Fruit fly (Drosophila melanogaster): ENCODE data around the gene CG44259.

CG44259 gene

DNA sequence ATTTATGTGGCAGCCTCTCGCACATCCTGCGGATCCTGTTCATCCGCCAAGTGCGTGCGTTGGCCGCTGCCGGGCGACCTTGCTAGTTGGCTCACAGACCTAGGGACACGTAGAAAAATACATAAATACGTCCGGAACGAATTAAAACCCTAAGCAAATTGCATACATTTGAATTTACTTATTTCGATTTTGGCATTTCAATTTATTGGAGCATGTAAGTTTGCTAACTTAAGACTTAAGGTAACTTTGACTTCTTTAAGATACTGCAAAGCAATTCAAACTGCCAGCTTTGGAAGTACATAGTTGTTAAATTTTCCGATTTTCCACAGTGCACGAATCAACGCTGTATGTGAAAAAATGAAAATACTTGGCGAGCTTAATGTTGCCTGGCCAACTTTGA is at the start of gene CG44259:
CG44259 (minus strand) TSS at position 101 of the 400 bp plus-strand sequence.
- TF ChIP-seq noc (tag; optimal IDR thresholded peaks at IDR 0.05): no peak

DNA sequence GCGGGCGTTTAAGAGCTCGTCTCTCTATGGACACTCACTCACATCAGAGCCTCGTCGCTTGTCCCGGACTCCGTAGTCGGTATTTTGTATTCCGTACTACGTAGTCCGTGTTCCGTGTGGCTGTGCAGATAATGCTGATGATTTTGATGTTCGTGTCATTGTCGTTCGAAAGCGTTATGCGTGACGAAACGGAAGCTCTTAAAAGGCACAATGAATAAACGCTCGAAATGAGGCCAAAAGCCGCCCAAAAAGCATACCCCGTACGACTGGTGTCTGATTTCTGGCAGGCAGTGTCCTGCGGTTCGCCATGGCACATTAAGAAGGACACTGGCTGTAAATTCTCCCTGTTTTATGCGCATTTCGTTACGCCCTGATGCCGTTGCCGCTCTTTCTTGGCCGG is 35.1 kb upstream of the CG44259 start:
- no peak for TF ChIP-seq noc (tag; optimal IDR thresholded peaks at IDR 0.05)

DNA sequence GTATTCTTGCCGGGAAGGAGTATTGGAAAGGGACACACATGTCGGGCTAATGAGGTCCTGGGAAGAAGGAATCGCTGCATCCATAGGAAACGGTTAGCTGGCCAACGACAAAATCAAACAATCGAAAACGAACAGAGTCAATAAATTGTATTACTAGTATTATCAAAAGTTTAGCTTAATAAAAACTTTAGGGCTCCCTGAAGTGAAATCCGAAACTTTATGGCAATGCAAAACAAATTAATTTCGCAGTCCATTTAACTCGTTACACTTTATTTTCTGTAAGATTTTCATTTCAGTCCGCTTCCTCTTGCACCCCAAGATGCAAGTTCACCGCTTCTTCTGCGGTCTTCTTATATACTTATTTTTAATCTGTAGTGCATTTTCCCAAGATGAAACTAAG is 30.4 kb upstream of the CG44259 start, which contains the start of gene CG31419:
CG31419 (plus strand) TSS at position 301 of the 400 bp plus-strand sequence.
- no peak for TF ChIP-seq noc (tag; optimal IDR thresholded peaks at IDR 0.05)

DNA sequence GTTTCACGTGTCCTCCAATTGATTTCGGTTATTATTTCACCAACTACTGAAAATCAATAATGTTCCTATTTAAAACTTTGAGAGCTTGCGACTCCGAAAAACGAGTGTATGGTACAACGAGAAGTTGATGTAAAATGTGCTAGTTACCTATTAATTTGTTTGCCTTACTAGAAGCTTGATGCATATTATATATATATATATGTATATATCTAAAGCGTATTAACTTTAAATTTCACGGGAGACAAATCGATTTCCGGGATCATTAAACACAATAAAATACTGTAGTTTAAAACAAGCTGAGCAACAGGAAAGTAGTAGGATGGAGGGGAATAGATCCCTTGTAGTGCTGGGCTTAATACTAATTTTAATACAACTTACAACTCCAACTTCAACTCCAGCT is 29.6 kb upstream of the CG44259 start, which contains the start of gene CG31418:
CG31418 (plus strand) TSS at position 301 of the 400 bp plus-strand sequence.
- TF ChIP-seq noc (tag; optimal IDR thresholded peaks at IDR 0.05): no peak

DNA sequence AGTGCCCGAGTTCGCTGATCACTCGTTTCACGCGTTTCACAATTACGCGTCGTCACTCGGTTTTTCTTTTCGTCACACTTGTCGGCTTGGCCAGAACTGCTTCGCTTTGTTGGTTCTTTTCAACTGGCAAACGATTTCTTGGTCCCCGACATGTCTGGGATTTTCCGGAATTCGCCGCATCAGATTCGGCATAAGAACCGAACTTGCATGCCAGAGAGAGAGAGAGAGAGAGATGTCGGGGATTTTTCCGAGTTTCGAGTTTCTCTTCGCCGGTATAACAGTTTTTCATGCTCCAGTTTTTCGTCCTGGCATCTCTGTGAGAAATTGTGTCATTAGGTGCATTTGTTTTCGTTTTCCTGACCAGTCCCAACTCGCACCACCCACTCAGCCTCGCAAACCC is 11.0 kb upstream of the CG44259 start, which contains the start of the genes beat-IIb and CG44257:
beat-IIb (minus strand) TSS at position 101 of the 400 bp plus-strand sequence.
CG44257 (plus strand) TSS at position 330 of the 400 bp plus-strand sequence.
- no peak for TF ChIP-seq noc (tag; optimal IDR thresholded peaks at IDR 0.05)

DNA sequence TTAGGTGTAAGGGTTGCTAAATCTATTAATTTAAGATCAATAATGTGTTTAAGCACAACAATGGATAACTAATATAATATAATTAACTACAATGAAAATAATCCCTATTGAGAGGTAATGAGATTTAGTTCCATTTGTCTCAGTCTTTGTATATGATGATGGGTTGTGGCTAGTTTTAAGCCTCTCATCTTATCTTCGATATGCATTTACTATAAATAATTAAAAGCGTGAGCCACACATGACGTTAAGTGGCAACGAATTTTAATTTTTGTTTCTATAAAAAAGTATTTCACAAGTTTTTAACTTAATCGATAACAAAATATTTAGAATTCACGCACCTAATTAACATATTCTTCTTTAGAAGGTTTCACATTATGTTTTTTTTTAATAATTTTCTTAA is 2.7 kb downstream of the CG44259 start:
- no peak for TF ChIP-seq noc (tag; optimal IDR thresholded peaks at IDR 0.05)

DNA sequence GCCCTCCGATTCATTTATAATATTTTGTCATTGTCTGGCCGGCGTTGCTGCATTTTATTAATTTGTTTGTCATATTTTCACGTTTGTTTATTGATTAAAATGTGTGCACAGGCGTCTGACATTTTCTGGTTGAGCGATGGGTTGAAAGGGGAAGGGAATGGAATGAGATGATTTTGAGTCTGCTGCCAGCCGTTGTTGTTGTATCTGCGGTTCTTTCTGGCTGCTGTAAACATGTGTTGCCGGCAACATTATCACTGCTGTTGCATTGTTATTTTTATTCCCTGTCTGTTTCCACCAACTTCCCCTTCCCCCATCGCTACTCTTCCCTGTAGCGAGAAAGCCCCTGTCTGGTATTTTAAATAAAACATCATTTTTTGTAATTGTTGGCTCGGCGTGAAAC is 4.7 kb downstream of the CG44259 start:
- no peak for TF ChIP-seq noc (tag; optimal IDR thresholded peaks at IDR 0.05)

DNA sequence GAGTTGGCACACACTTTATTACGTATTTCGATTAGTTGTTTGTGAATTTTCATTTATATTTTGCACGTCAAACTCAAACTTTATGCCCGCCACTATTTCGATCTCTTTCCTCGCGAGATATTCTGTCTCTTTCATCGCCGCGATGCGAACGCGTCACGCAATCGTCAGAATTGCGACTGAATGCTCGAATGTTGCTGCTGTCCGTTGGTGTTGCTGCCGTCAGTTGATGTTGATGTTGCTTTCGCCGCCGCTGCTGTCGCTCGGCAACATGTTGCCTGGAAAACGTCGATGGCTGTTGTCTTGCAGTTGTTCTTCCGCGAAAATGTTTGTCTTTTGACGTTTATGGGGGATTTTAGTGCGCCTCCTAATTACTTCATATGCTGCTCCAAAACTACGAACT is 6.2 kb downstream of the CG44259 start:
- TF ChIP-seq noc (tag; optimal IDR thresholded peaks at IDR 0.05): no peak

DNA sequence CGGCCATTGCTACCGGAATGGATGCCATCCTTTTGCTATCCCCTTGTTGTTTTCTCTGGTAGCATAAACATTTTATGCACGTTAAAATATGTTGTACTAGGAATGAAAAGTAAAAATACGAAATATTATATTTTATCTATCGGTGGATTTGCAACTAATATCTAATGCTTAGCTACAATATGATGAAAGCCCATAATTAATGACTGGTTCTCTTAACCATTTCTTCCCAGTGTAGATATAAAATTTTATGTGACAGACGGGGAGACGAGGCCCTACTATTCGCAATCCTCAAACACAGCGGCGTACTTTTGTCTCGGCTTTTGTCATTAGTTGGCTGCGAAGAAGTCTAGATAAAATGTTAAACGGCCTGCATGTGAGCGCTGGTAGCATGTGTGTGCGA is 17.0 kb downstream of the CG44259 start:
- no peak for TF ChIP-seq noc (tag; optimal IDR thresholded peaks at IDR 0.05)

DNA sequence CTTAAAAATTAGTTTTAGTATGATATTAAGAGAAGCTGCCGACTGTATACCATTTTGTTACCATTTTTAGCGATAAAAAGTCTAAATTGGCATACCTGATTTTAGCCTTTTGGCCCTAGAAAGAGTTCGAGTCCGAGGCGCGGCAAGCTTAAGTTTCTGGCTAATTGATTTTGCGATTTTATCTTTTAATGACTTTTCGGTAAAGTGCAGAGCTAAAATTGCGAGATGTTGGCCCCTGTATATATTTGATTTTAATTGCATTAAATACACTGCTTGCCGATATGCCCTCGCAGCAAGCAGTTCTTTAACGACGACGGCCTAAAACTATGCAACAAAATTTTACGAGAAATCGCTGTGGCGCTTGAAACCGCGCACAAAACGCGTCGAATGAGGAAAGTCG is 22.4 kb downstream of the CG44259 start:
- no peak for TF ChIP-seq noc (tag; optimal IDR thresholded peaks at IDR 0.05)

DNA sequence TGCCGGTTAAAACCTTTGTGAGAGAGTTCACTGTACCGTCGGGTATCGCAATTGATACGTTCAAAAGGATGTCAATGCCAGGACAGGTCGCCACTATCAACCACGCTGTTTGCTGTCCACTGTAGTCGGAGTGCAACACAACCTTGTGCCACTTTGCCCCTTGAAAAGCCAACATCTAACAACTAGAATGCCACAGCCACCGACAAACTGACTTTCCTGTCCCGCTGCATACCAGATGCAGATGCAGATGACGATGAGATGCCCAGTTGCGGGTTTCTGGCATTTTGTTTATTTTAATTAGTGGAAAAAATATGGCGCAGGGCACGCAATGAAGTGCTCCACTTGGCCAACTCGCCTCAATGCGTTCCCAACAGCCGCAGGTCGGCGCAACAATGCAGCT is 31.0 kb downstream of the CG44259 start, which contains the start of gene CG31262:
CG31262 (minus strand) TSS at position 101 of the 400 bp plus-strand sequence.
- TF ChIP-seq noc (tag; optimal IDR thresholded peaks at IDR 0.05): no peak

DNA sequence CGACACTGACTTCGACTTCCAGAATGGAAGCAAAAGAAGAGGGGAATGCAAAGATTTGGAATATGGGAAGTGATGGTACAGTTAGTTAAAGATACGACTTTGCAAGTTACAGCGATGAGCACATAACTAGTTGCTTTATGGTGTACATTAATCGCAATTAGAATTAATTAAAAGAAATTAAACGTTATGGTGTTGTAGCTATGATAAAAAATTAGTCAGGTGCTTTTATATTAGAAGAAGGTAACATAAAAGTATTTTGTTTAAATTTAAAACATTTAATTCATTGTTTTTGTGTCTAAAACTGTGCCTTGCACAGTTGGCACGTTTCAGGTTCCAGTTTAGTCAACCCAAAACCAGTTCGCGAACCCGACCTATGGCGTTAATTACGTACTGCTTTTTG is 34.0 kb downstream of the CG44259 start:
- peak; percentile 69 for TF ChIP-seq noc (tag; optimal IDR thresholded peaks at IDR 0.05)

DNA sequence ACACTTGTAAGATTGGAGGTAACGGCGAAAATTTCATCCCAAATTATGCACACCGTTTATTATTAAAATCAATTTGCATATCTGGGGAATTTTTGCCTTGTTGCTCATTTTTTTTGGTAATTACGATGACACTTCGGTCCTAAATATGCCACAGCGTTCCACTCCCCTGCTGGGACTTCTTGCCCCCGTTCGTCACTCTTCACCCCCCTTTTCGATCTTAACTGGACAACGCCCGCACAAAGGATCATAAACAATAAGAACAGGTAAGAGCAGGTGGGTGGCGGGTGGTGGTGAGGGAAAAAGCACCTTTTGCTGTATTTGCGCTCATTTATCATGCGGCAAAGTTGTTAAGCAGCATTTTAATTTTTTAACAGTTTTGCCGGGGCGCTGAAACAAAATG is 43.9 kb downstream of the CG44259 start:
- no peak for TF ChIP-seq noc (tag; optimal IDR thresholded peaks at IDR 0.05)

DNA sequence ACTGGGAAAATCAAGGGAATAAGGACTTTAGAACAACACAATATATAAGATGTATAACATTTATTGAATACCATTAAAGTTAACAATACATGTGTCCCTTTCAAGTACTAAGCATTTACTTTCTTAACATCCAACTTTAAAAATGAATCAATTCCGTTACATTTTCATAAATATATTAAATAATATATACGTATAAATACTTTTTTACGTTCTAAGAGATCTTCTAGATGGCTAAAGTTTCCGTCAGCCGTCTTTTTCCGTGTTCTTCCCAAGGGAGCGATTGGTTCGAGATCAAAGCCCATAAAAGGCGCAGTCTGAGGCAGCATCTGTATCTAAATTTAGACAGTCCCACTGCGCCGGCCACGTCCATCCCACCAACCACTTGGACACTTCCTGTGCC is 47.1 kb downstream of the CG44259 start:
- TF ChIP-seq noc (tag; optimal IDR thresholded peaks at IDR 0.05): no peak
